Fruit fly (Drosophila melanogaster) whole organism, embryonic: ENCODE data around the gene mmy.

ENCODE experiments used
- ATbp ChIP-seq: fragments of 200-800 bp; sonication (Bioruptor generic); optimal IDR thresholded peaks from 2 replicates; lab custom pipeline; 2017; ENCODE audit warnings: missing biosample characterization, mild to moderate bottlenecking, missing genetic modification characterization, missing genetic modification reagents
- BEAF-32 ChIP-seq: fragments of 200-800 bp; sonication (Bioruptor generic); optimal IDR thresholded peaks from 3 replicates; lab custom pipeline; 2017; ENCODE audit warnings: missing biosample characterization, missing genetic modification characterization, mild to moderate bottlenecking, moderate library complexity, missing genetic modification reagents
- CG1024 ChIP-seq: fragments of 200-800 bp; sonication (Bioruptor generic); IDR thresholded peaks from 2 replicates; pipeline ENCODE4 v1.3.6; 2022; ENCODE audit warnings: missing biosample characterization, missing genetic modification characterization
- CG10565 ChIP-seq: fragments of 200-800 bp; sonication (Bioruptor generic); optimal IDR thresholded peaks from 3 replicates; lab custom pipeline; 2016; ENCODE audit warnings: missing biosample characterization, mild to moderate bottlenecking, missing genetic modification characterization
- CG11093 ChIP-seq: fragments of 200-800 bp; sonication (Bioruptor generic); IDR thresholded peaks from 3 replicates; pipeline ENCODE4 v1.3.6; 2022; ENCODE audit warnings: missing biosample characterization, missing genetic modification characterization
- CG12155 ChIP-seq: fragments of 200-800 bp; sonication (Bioruptor generic); optimal IDR thresholded peaks from 3 replicates; lab custom pipeline; 2016; ENCODE audit warnings: missing biosample characterization, missing genetic modification characterization
- CG12219 ChIP-seq: fragments of 200-800 bp; sonication (Bioruptor generic); optimal IDR thresholded peaks from 3 replicates; lab custom pipeline; 2018; ENCODE audit warnings: missing biosample characterization, mild to moderate bottlenecking, missing genetic modification characterization
- CG13123 ChIP-seq: fragments of 200-800 bp; sonication (Bioruptor generic); optimal IDR thresholded peaks from 2 replicates; lab custom pipeline; 2016; ENCODE audit warnings: missing biosample characterization, missing genetic modification characterization
- CG14667 ChIP-seq: fragments of 200-800 bp; sonication (Bioruptor generic); IDR thresholded peaks from 2 replicates; pipeline ENCODE4 v1.3.6; 2022; ENCODE audit warnings: missing biosample characterization, missing genetic modification characterization
- CG15011 ChIP-seq: fragments of 200-800 bp; sonication (Bioruptor generic); optimal IDR thresholded peaks from 3 replicates; lab custom pipeline; 2018; ENCODE audit warnings: missing biosample characterization, mild to moderate bottlenecking, missing genetic modification characterization
- CG15269 ChIP-seq: fragments of 200-800 bp; sonication (Bioruptor generic); optimal IDR thresholded peaks from 2 replicates; lab custom pipeline; 2018; ENCODE audit warnings: missing biosample characterization, mild to moderate bottlenecking, missing genetic modification characterization, moderate library complexity
- CG2678 ChIP-seq: fragments of 200-800 bp; sonication (Bioruptor generic); optimal IDR thresholded peaks from 3 replicates; lab custom pipeline; 2019; ENCODE audit warnings: missing biosample characterization, mild to moderate bottlenecking, missing genetic modification characterization, moderate library complexity
- CG2875 ChIP-seq: fragments of 200-800 bp; sonication (Bioruptor generic); optimal IDR thresholded peaks from 2 replicates; lab custom pipeline; 2017; ENCODE audit warnings: missing biosample characterization, mild to moderate bottlenecking, missing genetic modification characterization, missing genetic modification reagents
- CG2889 ChIP-seq: fragments of 200-800 bp; sonication (Bioruptor generic); IDR thresholded peaks from 3 replicates; pipeline ENCODE4 v1.3.6; 2022; ENCODE audit warnings: missing biosample characterization, missing genetic modification characterization
- CG31441 ChIP-seq: fragments of 200-800 bp; sonication (Bioruptor generic); IDR thresholded peaks from 2 replicates; pipeline ENCODE4 v1.3.6; 2022; ENCODE audit warnings: missing biosample characterization, missing genetic modification characterization
- CG32767 ChIP-seq: fragments of 200-800 bp; sonication (Bioruptor generic); IDR thresholded peaks from 2 replicates; pipeline ENCODE4 v1.3.6; 2022; ENCODE audit warnings: missing biosample characterization, missing genetic modification characterization
- CG3995 ChIP-seq: fragments of 200-800 bp; sonication (Bioruptor generic); optimal IDR thresholded peaks from 3 replicates; lab custom pipeline; 2016; ENCODE audit warnings: missing biosample characterization, missing genetic modification characterization
- CG42726 ChIP-seq: fragments of 200-800 bp; sonication (Bioruptor generic); IDR thresholded peaks from 2 replicates; pipeline ENCODE4 v1.3.6; 2022; ENCODE audit warnings: missing biosample characterization, missing genetic modification characterization; ENCODE audit not compliant: partially characterized antibody
- CG4617 ChIP-seq: fragments of 200-800 bp; sonication (Bioruptor generic); optimal IDR thresholded peaks from 3 replicates; lab custom pipeline; 2016; ENCODE audit warnings: missing biosample characterization, missing genetic modification characterization, borderline replicate concordance
- CG6654 ChIP-seq: fragments of 200-800 bp; sonication (Bioruptor generic); optimal IDR thresholded peaks from 2 replicates; lab custom pipeline; 2017; ENCODE audit warnings: missing biosample characterization, mild to moderate bottlenecking, missing genetic modification characterization
- CG8359 ChIP-seq: fragments of 200-800 bp; sonication (Bioruptor generic); optimal IDR thresholded peaks from 2 replicates; lab custom pipeline; 2017; ENCODE audit warnings: missing biosample characterization, mild to moderate bottlenecking, missing genetic modification characterization, borderline replicate concordance
- Chrac-16 ChIP-seq: fragments of 200-800 bp; sonication (Bioruptor generic); optimal IDR thresholded peaks from 3 replicates; lab custom pipeline; 2016; ENCODE audit warnings: missing biosample characterization, missing genetic modification characterization
- Dbx ChIP-seq: fragments of 200-800 bp; sonication (Bioruptor generic); IDR thresholded peaks from 3 replicates; pipeline ENCODE4 v1.3.6; 2022; ENCODE audit warnings: missing biosample characterization, missing genetic modification characterization
- Dip3 ChIP-seq: fragments of 200-800 bp; sonication (Bioruptor generic); optimal IDR thresholded peaks from 3 replicates; lab custom pipeline; 2016; ENCODE audit warnings: missing biosample characterization, missing genetic modification characterization
- Lim3 ChIP-seq: fragments of 200-800 bp; sonication (Bioruptor generic); IDR thresholded peaks from 2 replicates; pipeline ENCODE4 v1.3.6; 2022; ENCODE audit warnings: missing biosample characterization, missing genetic modification characterization
- Med ChIP-seq: fragments of 200-800 bp; sonication (Bioruptor generic); peaks from one replicate; lab custom pipeline; 2016; ENCODE audit warnings: missing biosample characterization, missing genetic modification characterization, mild to moderate bottlenecking, inconsistent platforms, moderate library complexity
- NC2α ChIP-seq: fragments of 200-800 bp; sonication (Bioruptor generic); optimal IDR thresholded peaks from 2 replicates; lab custom pipeline; 2016; ENCODE audit warnings: missing biosample characterization, missing genetic modification characterization
- Pdp1 ChIP-seq, 2 experiments: fragments of 200-800 bp; sonication (Bioruptor generic); optimal IDR thresholded peaks; 3 replicates each; lab custom pipeline; 2016; ENCODE audit warnings: missing biosample characterization in 2 of 2, missing genetic modification characterization in 2 of 2, mild to moderate bottlenecking in 1 of 2, moderate library complexity in 1 of 2
- ato ChIP-seq: fragments of 200-800 bp; sonication (Bioruptor generic); IDR thresholded peaks from 2 replicates; pipeline ENCODE4 v1.3.6; 2022; ENCODE audit warnings: missing biosample characterization, missing genetic modification characterization; ENCODE audit not compliant: partially characterized antibody
- bcd ChIP-seq: fragments of 200-800 bp; sonication (Bioruptor generic); optimal IDR thresholded peaks from 2 replicates; lab custom pipeline; 2017; ENCODE audit warnings: missing biosample characterization, mild to moderate bottlenecking, missing genetic modification characterization
- bsh ChIP-seq, 2 experiments: fragments of 200-800 bp; sonication (Bioruptor generic); optimal IDR thresholded peaks; 2 replicates each; lab custom pipeline; 2017 to 2018; ENCODE audit warnings: mild to moderate bottlenecking in 2 of 2, missing biosample characterization in 2 of 2, missing genetic modification characterization in 2 of 2, moderate library complexity in 1 of 2
- crol ChIP-seq: fragments of 200-800 bp; sonication (Bioruptor generic); IDR thresholded peaks from 2 replicates; pipeline ENCODE4 v1.3.6; 2022; ENCODE audit warnings: missing biosample characterization, missing genetic modification characterization
- dimm ChIP-seq: fragments of 200-800 bp; sonication (Bioruptor generic); IDR thresholded peaks from 2 replicates; pipeline ENCODE4 v1.3.6; 2022; ENCODE audit warnings: missing biosample characterization, missing genetic modification characterization
- dm ChIP-seq: fragments of 200-800 bp; sonication (Bioruptor generic); optimal IDR thresholded peaks from 3 replicates; lab custom pipeline; 2016; ENCODE audit warnings: missing biosample characterization, missing genetic modification characterization
- dmrt11E ChIP-seq: fragments of 200-800 bp; sonication (Bioruptor generic); optimal IDR thresholded peaks from 3 replicates; lab custom pipeline; 2018; ENCODE audit warnings: missing biosample characterization, mild to moderate bottlenecking, missing genetic modification characterization, moderate library complexity
- exex ChIP-seq: fragments of 200-800 bp; sonication (Bioruptor generic); optimal IDR thresholded peaks from 4 replicates; lab custom pipeline; 2018; ENCODE audit warnings: missing biosample characterization, mild to moderate bottlenecking, missing genetic modification characterization, moderate library complexity
- fru ChIP-seq: fragments of >200 bp; optimal IDR thresholded peaks from 2 replicates; lab custom pipeline; 2017
- gem ChIP-seq: fragments of 200-800 bp; sonication (Bioruptor generic); optimal IDR thresholded peaks from 2 replicates; lab custom pipeline; 2019; ENCODE audit warnings: missing biosample characterization, mild to moderate bottlenecking, missing genetic modification characterization, moderate library complexity
- gfzf ChIP-seq: fragments of 200-800 bp; sonication (Bioruptor generic); optimal IDR thresholded peaks from 2 replicates; lab custom pipeline; 2016; ENCODE audit warnings: missing biosample characterization, mild to moderate bottlenecking, missing genetic modification characterization, moderate library complexity
- hkb ChIP-seq, 2 experiments: fragments of 200-800 bp in 1 of 2; fragments of >200 bp in 1 of 2; sonication (Bioruptor generic) in 1 of 2; IDR thresholded peaks in 1 of 2; optimal IDR thresholded peaks in 1 of 2; 2 replicates each; pipeline versions ENCODE4 v1.3.6 to Lab custom; 2017 to 2022; ENCODE audit warnings: missing biosample characterization in 1 of 2, missing genetic modification characterization in 1 of 2
- ind ChIP-seq: fragments of 200-800 bp; sonication (Bioruptor generic); optimal IDR thresholded peaks from 3 replicates; lab custom pipeline; 2016; ENCODE audit warnings: missing biosample characterization, missing genetic modification characterization
- jing ChIP-seq: fragments of 200-800 bp; sonication (Bioruptor generic); optimal IDR thresholded peaks from 2 replicates; lab custom pipeline; 2018; ENCODE audit warnings: missing biosample characterization, mild to moderate bottlenecking, missing genetic modification characterization
- lilli ChIP-seq: fragments of 200-800 bp; sonication (Bioruptor generic); optimal IDR thresholded peaks from 3 replicates; lab custom pipeline; 2016; ENCODE audit warnings: missing biosample characterization, missing genetic modification characterization
- pita ChIP-seq: fragments of 200-800 bp; sonication (Bioruptor generic); optimal IDR thresholded peaks from 2 replicates; lab custom pipeline; 2017; ENCODE audit warnings: missing biosample characterization, mild to moderate bottlenecking, missing genetic modification characterization
- ranshi ChIP-seq: fragments of 200-800 bp; sonication (Bioruptor generic); IDR thresholded peaks from 2 replicates; pipeline ENCODE4 v1.3.6; 2022; ENCODE audit warnings: missing biosample characterization, missing genetic modification characterization
- rib ChIP-seq: fragments of 200-800 bp; sonication (Bioruptor generic); IDR thresholded peaks from 2 replicates; pipeline ENCODE4 v1.3.6; 2022; ENCODE audit warnings: missing biosample characterization, missing genetic modification characterization
- sens ChIP-seq: fragments of 200-800 bp; sonication (Bioruptor generic); peaks from one replicate; lab custom pipeline; 2016; ENCODE audit warnings: missing biosample characterization, missing genetic modification characterization
- slou ChIP-seq: fragments of 200-800 bp; sonication (Bioruptor generic); optimal IDR thresholded peaks from 3 replicates; lab custom pipeline; 2016; ENCODE audit warnings: missing biosample characterization, missing genetic modification characterization
- ssp ChIP-seq: fragments of 200-800 bp; sonication (Bioruptor generic); IDR thresholded peaks from 2 replicates; pipeline ENCODE4 v1.3.6; 2022; ENCODE audit warnings: missing biosample characterization, missing genetic modification characterization
- tll ChIP-seq, 2 experiments: fragments of 200-800 bp in 1 of 2; fragments of >200 bp in 1 of 2; sonication (Bioruptor generic) in 1 of 2; optimal IDR thresholded peaks; 2 replicates each; lab custom pipeline; 2017 to 2019; ENCODE audit warnings: missing biosample characterization in 2 of 2, missing genetic modification characterization in 2 of 2, mild to moderate bottlenecking in 1 of 2, moderate library complexity in 1 of 2
- wor ChIP-seq: fragments of 200-800 bp; sonication (Bioruptor generic); IDR thresholded peaks from 2 replicates; pipeline ENCODE4 v1.3.6; 2022; ENCODE audit warnings: missing biosample characterization, missing genetic modification characterization

Gene mmy

DNA sequence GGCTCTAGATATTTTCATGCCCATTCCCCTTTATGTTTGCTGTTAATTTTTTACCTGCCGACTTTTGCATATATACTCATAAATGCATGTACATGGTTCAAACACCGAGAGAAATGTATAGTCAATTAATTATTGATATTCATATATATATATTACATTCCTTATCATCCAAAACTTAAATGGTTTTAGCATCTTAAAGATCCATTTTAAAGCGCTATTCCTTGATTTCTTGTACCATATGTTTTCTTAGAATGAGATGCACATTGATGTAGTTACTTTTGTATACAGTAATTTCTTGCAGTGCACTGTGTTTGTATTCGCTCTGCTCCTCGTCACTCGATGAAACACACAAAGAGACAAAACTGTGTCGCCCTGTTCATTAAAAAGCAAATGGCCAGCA, 35.0 kb upstream of the mmy start (continued):
- TF ChIP-seq CG2678 = peak; percentile 40
- peak; percentile 6 for TF ChIP-seq jing (GFP tag; lab: Kevin White, UChicago)
- no peak for TF ChIP-seq bcd (GFP tag; lab: Kevin White, UChicago)
- no peak for TF ChIP-seq BEAF-32 (GFP tag; lab: Kevin White, UChicago)
- peak; percentile 30; the same call in 1 of the 2 replicates for TF ChIP-seq CG31441 (GFP tag; lab: Robert Waterston, UW)
- TF ChIP-seq CG8359 (GFP tag; lab: Kevin White, UChicago) = no peak
- TF ChIP-seq CG3995 (GFP tag; lab: Kevin White, UChicago) = no peak
- TF ChIP-seq ranshi = no peak
- TF ChIP-seq slou (GFP tag; lab: Kevin White, UChicago) = no peak
- TF ChIP-seq Chrac-16 (GFP tag; lab: Kevin White, UChicago) = no peak
- TF ChIP-seq lilli (GFP tag; lab: Kevin White, UChicago) = no peak
- TF ChIP-seq dimm = no peak
- TF ChIP-seq CG13123 = no peak
- no peak for TF ChIP-seq ind (GFP tag; lab: Kevin White, UChicago)
- no peak for TF ChIP-seq CG2889 (GFP tag; lab: Robert Waterston, UW)
- TF ChIP-seq CG4617 (GFP tag; lab: Kevin White, UChicago) = no peak
- TF ChIP-seq dm (GFP tag; lab: Kevin White, UChicago) = no peak
- no peak for TF ChIP-seq Lim3 (GFP tag; lab: Robert Waterston, UW)
- no peak for TF ChIP-seq pita (GFP tag; lab: Kevin White, UChicago)
- no peak for TF ChIP-seq Med (GFP tag; lab: Kevin White, UChicago)
- no peak for TF ChIP-seq CG10565
- TF ChIP-seq CG14667 (GFP tag; lab: Robert Waterston, UW) = no peak
- TF ChIP-seq CG6654 (GFP tag; lab: Kevin White, UChicago) = no peak
- no peak for TF ChIP-seq fru (lab: Kevin White, UChicago)
- TF ChIP-seq gfzf = no peak
- no peak for TF ChIP-seq NC2α (GFP tag; lab: Kevin White, UChicago)
- TF ChIP-seq CG42726 (GFP tag; lab: Robert Waterston, UW) = no peak
- no peak for TF ChIP-seq CG12155 (GFP tag; lab: Kevin White, UChicago)
- no peak for TF ChIP-seq crol (GFP tag; lab: Robert Waterston, UW)
- peak; percentile 46 for TF ChIP-seq dmrt11E (tag; lab: Kevin White, UChicago)
- TF ChIP-seq tll (GFP tag; optimal IDR thresholded peaks at IDR 0.05; lab: Kevin White, UChicago) = no peak
- no peak for TF ChIP-seq rib (GFP tag; lab: Robert Waterston, UW)
- peak; percentile 33 for TF ChIP-seq ATbp (GFP tag; lab: Kevin White, UChicago)
- TF ChIP-seq CG15269 (tag; lab: Kevin White, UChicago) = no peak
- TF ChIP-seq ato (GFP tag; lab: Robert Waterston, UW) = no peak
- TF ChIP-seq CG12219 = no peak
- TF ChIP-seq bsh (GFP tag; optimal IDR thresholded peaks at IDR 0.05; lab: Kevin White, UChicago) = peak in 1 of 2 experiments; percentile 44
- TF ChIP-seq sens (GFP tag; lab: Kevin White, UChicago) = peak; percentile 0
- no peak for TF ChIP-seq exex (tag; lab: Kevin White, UChicago)
- TF ChIP-seq Pdp1 (GFP tag; optimal IDR thresholded peaks at IDR 0.05; lab: Kevin White, UChicago) = no peak
- TF ChIP-seq CG15011 (GFP tag; lab: Kevin White, UChicago) = no peak
- no peak for TF ChIP-seq CG11093 (GFP tag; lab: Robert Waterston, UW)
- no peak for TF ChIP-seq wor
- TF ChIP-seq Dip3 (GFP tag; lab: Kevin White, UChicago) = no peak
- TF ChIP-seq Dbx (GFP tag; lab: Robert Waterston, UW) = no peak
- no peak for TF ChIP-seq ssp
- no peak for TF ChIP-seq CG1024 (GFP tag; lab: Robert Waterston, UW)
- peak; percentile 69 for TF ChIP-seq gem (tag; lab: Kevin White, UChicago)
- no peak for TF ChIP-seq hkb (optimal IDR thresholded peaks at IDR 0.05; lab: Kevin White, UChicago)
- TF ChIP-seq hkb (GFP tag; IDR thresholded peaks at IDR 0.05; lab: Robert Waterston, UW) = peak; percentile 36; the same call in 1 of the 2 replicates
- no peak for TF ChIP-seq CG2875 (GFP tag; lab: Kevin White, UChicago)
- no peak for TF ChIP-seq CG32767 (GFP tag; lab: Robert Waterston, UW)
